Worm (Caenorhabditis elegans) whole organism, mixed stage, embryonic: ENCODE measurements around the gene gtl-1.
A peak's percentile ranks its signal among the peaks of the same experiment; 100 is the strongest.

Experiments used
- M03D4.4 ChIP-seq: sonication (generic microtip); optimal IDR thresholded peaks from 2 replicates; lab custom pipeline; 2017; ENCODE audit warnings: mild to moderate bottlenecking, missing genetic modification characterization, missing compliant biosample characterization
- bed-3 ChIP-seq: fragments of 200-800 bp; sonication (Bioruptor generic); optimal IDR thresholded peaks from 3 replicates; lab custom pipeline; 2018; ENCODE audit warnings: mild to moderate bottlenecking, missing genetic modification characterization, moderate library complexity, missing compliant biosample characterization
- ceh-39 ChIP-seq: fragments of 150-350 bp; optimal IDR thresholded peaks from 2 replicates; lab custom pipeline; 2014; ENCODE audit warnings: missing biosample characterization, missing genetic modification characterization
- ceh-43 ChIP-seq: fragments of 200-800 bp; sonication (Bioruptor generic); optimal IDR thresholded peaks from 2 replicates; lab custom pipeline; 2018; ENCODE audit warnings: mild to moderate bottlenecking, missing genetic modification characterization, moderate library complexity, missing compliant biosample characterization
- ceh-83 ChIP-seq: fragments of 200-800 bp; sonication (Bioruptor generic); optimal IDR thresholded peaks from 2 replicates; lab custom pipeline; 2018; ENCODE audit warnings: mild to moderate bottlenecking, missing genetic modification characterization, missing compliant biosample characterization
- ces-1 ChIP-seq: fragments of 150-350 bp; optimal IDR thresholded peaks from 2 replicates; lab custom pipeline; 2014; ENCODE audit warnings: missing biosample characterization, missing genetic modification reagents, missing genetic modification characterization
- cnd-1 ChIP-seq: fragments of 200-800 bp; sonication (Bioruptor generic); optimal IDR thresholded peaks from 2 replicates; lab custom pipeline; 2018; ENCODE audit warnings: mild to moderate bottlenecking, missing genetic modification characterization, missing compliant biosample characterization
- drap-1 ChIP-seq: fragments of 200-800 bp; sonication (Bioruptor generic); optimal IDR thresholded peaks from 3 replicates; lab custom pipeline; 2018; ENCODE audit warnings: mild to moderate bottlenecking, missing genetic modification characterization, missing compliant biosample characterization
- elt-1 ChIP-seq: sonication (generic microtip); optimal IDR thresholded peaks from 2 replicates; lab custom pipeline; 2017; ENCODE audit warnings: missing genetic modification characterization, mild to moderate bottlenecking, missing compliant biosample characterization, antibody characterized with exemption, moderate library complexity, borderline replicate concordance; ENCODE audit not compliant: insufficient read depth
- elt-3 ChIP-seq: fragments of 150-350 bp; optimal IDR thresholded peaks from 2 replicates; lab custom pipeline; 2014; ENCODE audit warnings: missing biosample characterization, missing genetic modification characterization
- flh-1 ChIP-seq: fragments of 200-800 bp; sonication (Bioruptor generic); optimal IDR thresholded peaks from 2 replicates; lab custom pipeline; 2018; ENCODE audit warnings: mild to moderate bottlenecking, missing genetic modification characterization, moderate library complexity, missing compliant biosample characterization
- ham-2 ChIP-seq: fragments of 200-800 bp; sonication (Bioruptor generic); optimal IDR thresholded peaks from 2 replicates; lab custom pipeline; 2018; ENCODE audit warnings: mild to moderate bottlenecking, missing genetic modification characterization, missing compliant biosample characterization
- hlh-1 ChIP-seq: fragments of 150-350 bp; optimal IDR thresholded peaks from 2 replicates; lab custom pipeline; 2014; ENCODE audit warnings: missing biosample characterization, missing genetic modification reagents, missing genetic modification characterization
- lin-13 ChIP-seq: fragments of 150-350 bp; optimal IDR thresholded peaks from 2 replicates; lab custom pipeline; 2014; ENCODE audit warnings: missing biosample characterization, missing genetic modification characterization
- lin-32 ChIP-seq: fragments of 200-800 bp; sonication (Bioruptor generic); optimal IDR thresholded peaks from 2 replicates; lab custom pipeline; 2018; ENCODE audit warnings: mild to moderate bottlenecking, missing genetic modification characterization, missing compliant biosample characterization
- lsy-2 ChIP-seq: fragments of 150-350 bp; optimal IDR thresholded peaks from 2 replicates; lab custom pipeline; 2014; ENCODE audit warnings: missing biosample characterization, missing genetic modification characterization
- mab-5 ChIP-seq: fragments of 150-350 bp; optimal IDR thresholded peaks from 2 replicates; lab custom pipeline; 2014; ENCODE audit warnings: missing biosample characterization, missing genetic modification characterization
- mep-1 ChIP-seq: fragments of 150-350 bp; optimal IDR thresholded peaks from 2 replicates; lab custom pipeline; 2017; ENCODE audit warnings: missing biosample characterization, missing genetic modification reagents, missing genetic modification characterization, inconsistent platforms
- mls-2 ChIP-seq: sonication (generic microtip); optimal IDR thresholded peaks from 2 replicates; lab custom pipeline; 2016; ENCODE audit warnings: mild to moderate bottlenecking, missing genetic modification characterization, moderate library complexity, missing compliant biosample characterization
- nhr-12 ChIP-seq: fragments of 150-350 bp; optimal IDR thresholded peaks from 2 replicates; lab custom pipeline; 2014; ENCODE audit warnings: missing biosample characterization, missing genetic modification characterization
- nhr-2 ChIP-seq: fragments of 150-350 bp; optimal IDR thresholded peaks from 2 replicates; lab custom pipeline; 2014; ENCODE audit warnings: missing biosample characterization, missing genetic modification characterization
- nhr-237 ChIP-seq: fragments of 150-350 bp; optimal IDR thresholded peaks from 2 replicates; lab custom pipeline; 2014; ENCODE audit warnings: missing biosample characterization, missing genetic modification characterization
- nhr-28 ChIP-seq: fragments of 150-350 bp; optimal IDR thresholded peaks from 2 replicates; lab custom pipeline; 2014; ENCODE audit warnings: missing biosample characterization, missing genetic modification characterization
- pha-4 ChIP-seq: fragments of 150-350 bp; optimal IDR thresholded peaks from 2 replicates; lab custom pipeline; 2018; ENCODE audit warnings: missing biosample characterization, missing genetic modification reagents, missing genetic modification characterization
- sem-2 ChIP-seq: fragments of 200-800 bp; sonication (Bioruptor generic); optimal IDR thresholded peaks from 2 replicates; lab custom pipeline; 2018; ENCODE audit warnings: mild to moderate bottlenecking, missing genetic modification characterization, missing compliant biosample characterization
- snpc-4 ChIP-seq: fragments of 150-350 bp; optimal IDR thresholded peaks from 2 replicates; lab custom pipeline; 2014; ENCODE audit warnings: missing biosample characterization, missing genetic modification characterization
- sptf-1 ChIP-seq: sonication (generic microtip); optimal IDR thresholded peaks from 2 replicates; lab custom pipeline; 2017; ENCODE audit warnings: mild to moderate bottlenecking, missing genetic modification characterization, moderate library complexity, missing compliant biosample characterization
- tbx-8 ChIP-seq: fragments of 200-800 bp; sonication (Bioruptor generic); optimal IDR thresholded peaks from 2 replicates; lab custom pipeline; 2018; ENCODE audit warnings: mild to moderate bottlenecking, missing genetic modification characterization, moderate library complexity, missing compliant biosample characterization
- unc-120 ChIP-seq: sonication (generic microtip); optimal IDR thresholded peaks from 2 replicates; lab custom pipeline; 2017; ENCODE audit warnings: missing genetic modification characterization, missing compliant biosample characterization; ENCODE audit not compliant: poor library complexity, severe bottlenecking
- unc-39 ChIP-seq: fragments of 150-350 bp; optimal IDR thresholded peaks from 2 replicates; lab custom pipeline; 2014; ENCODE audit warnings: missing biosample characterization, missing genetic modification characterization
- unc-62 ChIP-seq: fragments of 150-350 bp; optimal IDR thresholded peaks from 2 replicates; lab custom pipeline; 2014; ENCODE audit warnings: missing biosample characterization, missing genetic modification reagents, missing genetic modification characterization
- zip-8 ChIP-seq: fragments of 150-350 bp; optimal IDR thresholded peaks from 2 replicates; lab custom pipeline; 2014; ENCODE audit warnings: missing biosample characterization, missing genetic modification characterization
- ztf-11 ChIP-seq: fragments of 150-350 bp; optimal IDR thresholded peaks from 2 replicates; lab custom pipeline; 2014; ENCODE audit warnings: missing biosample characterization, missing genetic modification characterization

The gtl-1 gene

DNA sequence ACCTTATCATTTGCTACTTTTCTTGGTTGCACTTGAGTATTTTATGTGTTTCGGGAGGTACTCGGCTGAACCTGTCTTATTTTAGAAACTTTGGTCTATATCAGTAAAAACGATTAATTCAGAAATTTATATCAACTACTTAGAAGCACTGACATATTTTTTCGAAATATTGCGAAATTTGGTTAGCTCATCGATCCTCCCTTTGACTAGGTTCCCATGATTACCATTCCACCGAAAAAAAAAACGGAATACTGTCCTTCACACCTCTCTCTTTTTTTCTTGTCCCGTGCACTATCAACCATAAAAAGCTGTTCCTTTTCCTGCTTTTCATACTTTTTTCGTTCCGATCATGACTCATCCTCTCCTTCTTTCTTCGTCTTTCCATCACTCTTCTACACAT is 25.9 kb upstream of the gtl-1 start:
- TF ChIP-seq ceh-43 (GFP tag; lab: Kevin White, UChicago) (no peak), elt-3 (tag; lab: Kevin White, UChicago) (no peak), M03D4.4 (tag; lab: Kevin White, UChicago) (no peak), lsy-2 (no peak), pha-4 (tag; lab: Kevin White, UChicago) (no peak), lin-13 (tag; lab: Kevin White, UChicago) (no peak), ham-2 (GFP tag; lab: Kevin White, UChicago) (no peak), unc-39 (tag; lab: Kevin White, UChicago) (no peak), snpc-4 (tag; lab: Kevin White, UChicago) (no peak), nhr-2 (tag; lab: Kevin White, UChicago) (no peak), mab-5 (tag; lab: Kevin White, UChicago) (no peak), sptf-1 (no peak), sem-2 (GFP tag; lab: Kevin White, UChicago) (no peak), unc-120 (no peak), nhr-12 (tag; lab: Kevin White, UChicago) (no peak)

- TF ChIP-seq zip-8 (tag; lab: Kevin White, UChicago) (no peak), sptf-1 (no peak), unc-62 (no peak), nhr-2 (tag; lab: Kevin White, UChicago) (no peak), snpc-4 (tag; lab: Kevin White, UChicago) (no peak), pha-4 (tag; lab: Kevin White, UChicago) (peak; percentile 24), sem-2 (GFP tag; lab: Kevin White, UChicago) (no peak), mls-2 (tag; lab: Kevin White, UChicago) (no peak)
- TF ChIP-seq, all 35 proteins: peak for 1
These were observed 24.8 kb upstream of the gtl-1 start for ce11 chrIV:11284102-11284531.

ce11 chrIV:11276026-11276425 is 16.7 kb upstream of the gtl-1 start:
- TF ChIP-seq tbx-8 (GFP tag; lab: Kevin White, UChicago), result no peak
- TF ChIP-seq nhr-2 (tag; lab: Kevin White, UChicago), result no peak
- no peak for TF ChIP-seq mls-2 (tag; lab: Kevin White, UChicago)
- TF ChIP-seq sptf-1, result no peak
- no peak for TF ChIP-seq cnd-1 (tag; lab: Kevin White, UChicago)
- TF ChIP-seq M03D4.4 (tag; lab: Kevin White, UChicago), result no peak
- TF ChIP-seq lin-32 (GFP tag; lab: Kevin White, UChicago), result no peak
- TF ChIP-seq ham-2 (GFP tag; lab: Kevin White, UChicago), result no peak
- no peak for TF ChIP-seq ces-1 (GFP tag; lab: Kevin White, UChicago)
- no peak for TF ChIP-seq pha-4 (tag; lab: Kevin White, UChicago)
- TF ChIP-seq lsy-2, result no peak
- TF ChIP-seq unc-39 (tag; lab: Kevin White, UChicago), result no peak
- TF ChIP-seq bed-3 (GFP tag; lab: Kevin White, UChicago), result no peak
- no peak for TF ChIP-seq nhr-237 (tag; lab: Kevin White, UChicago)
- no peak for TF ChIP-seq flh-1
- TF ChIP-seq elt-1 (tag; lab: Kevin White, UChicago), result no peak
- TF ChIP-seq hlh-1 (tag; lab: Kevin White, UChicago), result no peak

- no peak for TF ChIP-seq nhr-28 (tag; lab: Kevin White, UChicago)
- no peak for TF ChIP-seq ztf-11 (tag; lab: Kevin White, UChicago)
- TF ChIP-seq tbx-8 (GFP tag; lab: Kevin White, UChicago), result no peak
- TF ChIP-seq mab-5 (tag; lab: Kevin White, UChicago), result no peak
- no peak for TF ChIP-seq nhr-237 (tag; lab: Kevin White, UChicago)
- no peak for TF ChIP-seq snpc-4 (tag; lab: Kevin White, UChicago)
- no peak for TF ChIP-seq ceh-39 (tag; lab: Kevin White, UChicago)
- TF ChIP-seq hlh-1 (tag; lab: Kevin White, UChicago), result no peak
- TF ChIP-seq unc-62, result no peak
- no peak for TF ChIP-seq zip-8 (tag; lab: Kevin White, UChicago)
- no peak for TF ChIP-seq unc-39 (tag; lab: Kevin White, UChicago)
- TF ChIP-seq, all 35 proteins: peak for 0
These were observed 13.8 kb upstream of the gtl-1 start, which contains the start of gene gtl-2 for ce11 chrIV:11273151-11273550. Gene gtl-2, plus strand, starts transcription at chrIV:11273451.

DNA sequence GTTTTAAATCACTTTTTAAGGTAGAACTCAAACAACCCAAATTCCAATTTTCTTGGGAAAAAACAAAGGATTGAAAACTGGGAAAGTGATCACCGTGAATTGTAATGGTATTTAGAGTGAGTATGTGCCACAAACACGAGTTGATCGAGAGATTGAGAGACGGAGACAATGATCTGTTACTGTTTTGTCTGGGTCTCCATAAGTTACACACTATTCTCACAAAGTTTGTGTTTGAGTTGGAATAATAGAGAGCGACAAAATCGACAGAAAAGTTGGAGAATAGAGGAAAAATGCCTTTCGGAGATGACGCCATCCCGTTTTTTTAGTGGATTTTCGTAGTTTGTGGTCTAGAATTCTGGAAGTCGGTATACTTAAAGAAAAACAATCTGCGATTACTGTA is 11.9 kb upstream of the gtl-1 start, which contains the start of gene nhr-7:
TSS of gene nhr-7 (minus strand) at position 101 of the 400 bp plus-strand sequence.
- TF ChIP-seq sem-2 (GFP tag; lab: Kevin White, UChicago), result no peak
- TF ChIP-seq ceh-39 (tag; lab: Kevin White, UChicago), result no peak
- no peak for TF ChIP-seq elt-1 (tag; lab: Kevin White, UChicago)
- no peak for TF ChIP-seq unc-39 (tag; lab: Kevin White, UChicago)
- no peak for TF ChIP-seq lsy-2
- no peak for TF ChIP-seq elt-3 (tag; lab: Kevin White, UChicago)
- TF ChIP-seq unc-62, result no peak
- no peak for TF ChIP-seq ztf-11 (tag; lab: Kevin White, UChicago)
- no peak for TF ChIP-seq drap-1 (GFP tag; lab: Kevin White, UChicago)
- no peak for TF ChIP-seq bed-3 (GFP tag; lab: Kevin White, UChicago)
- TF ChIP-seq ham-2 (GFP tag; lab: Kevin White, UChicago), result no peak
- TF ChIP-seq tbx-8 (GFP tag; lab: Kevin White, UChicago), result no peak
- TF ChIP-seq nhr-237 (tag; lab: Kevin White, UChicago), result no peak
- TF ChIP-seq mep-1 (tag; lab: Kevin White, UChicago), result no peak
- no peak for TF ChIP-seq ceh-83 (GFP tag; lab: Kevin White, UChicago)
- no peak for TF ChIP-seq ceh-43 (GFP tag; lab: Kevin White, UChicago)
- TF ChIP-seq flh-1, result no peak
